Worm (Caenorhabditis elegans) whole organism, young adult: ENCODE results near the gene F14E5.2.
A peak's percentile ranks its signal among the peaks of the same experiment; 100 is the strongest.

Source experiments
- B0261.1 ChIP-seq: sonication (generic microtip); optimal IDR thresholded peaks from 2 replicates; lab custom pipeline; 2016; ENCODE audit warnings: mild to moderate bottlenecking, missing genetic modification characterization, moderate library complexity, missing compliant biosample characterization
- C06A6.2 ChIP-seq: fragments of 200-800 bp; sonication (Bioruptor generic); conservative IDR thresholded peaks from 2 replicates; pipeline ENCODE4 v1.3.6; 2022; ENCODE audit warnings: missing genetic modification characterization, missing compliant biosample characterization
- F39B2.1 ChIP-seq: fragments of 200-800 bp; sonication (Bioruptor generic); IDR thresholded peaks from 2 replicates; pipeline ENCODE4 v1.3.6; 2022; ENCODE audit warnings: missing genetic modification reagents, missing genetic modification characterization, missing compliant biosample characterization
- F57C9.4 ChIP-seq: sonication (generic microtip); optimal IDR thresholded peaks from 2 replicates; lab custom pipeline; 2017; ENCODE audit warnings: mild to moderate bottlenecking, missing genetic modification characterization, missing compliant biosample characterization
- Y53G8AR.9 ChIP-seq: fragments of 200-800 bp; sonication (Bioruptor generic); conservative IDR thresholded peaks from 2 replicates; pipeline ENCODE4 v1.3.6; 2022; ENCODE audit warnings: missing genetic modification reagents, missing genetic modification characterization, missing compliant biosample characterization
- Y56A3A.18 ChIP-seq: fragments of 200-800 bp; sonication (Bioruptor generic); IDR thresholded peaks from 2 replicates; pipeline ENCODE4 v1.3.6; 2022; ENCODE audit warnings: missing genetic modification reagents, missing genetic modification characterization, missing compliant biosample characterization
- Y67H2A.10 ChIP-seq: fragments of 200-800 bp; sonication (Bioruptor generic); conservative IDR thresholded peaks from 2 replicates; pipeline ENCODE4 v1.3.6; 2022; ENCODE audit warnings: missing genetic modification reagents, missing genetic modification characterization, missing compliant biosample characterization
- akir-1 ChIP-seq: fragments of 200-800 bp; sonication (Bioruptor generic); optimal IDR thresholded peaks from 2 replicates; lab custom pipeline; 2018; ENCODE audit warnings: mild to moderate bottlenecking, missing genetic modification characterization, moderate library complexity, missing compliant biosample characterization
- ama-1 ChIP-seq, 3 experiments: fragments of 150-350 bp in 1 of 3; sonication (generic microtip) in 2 of 3; optimal IDR thresholded peaks; 2 replicates each; lab custom pipeline; 2014 to 2018; ENCODE audit warnings: missing biosample characterization in 2 of 3, missing genetic modification characterization in 2 of 3, missing genetic modification reagents in 2 of 3
- athp-1 ChIP-seq: sonication (generic microtip); optimal IDR thresholded peaks from 2 replicates; lab custom pipeline; 2017; ENCODE audit warnings: mild to moderate bottlenecking, missing genetic modification characterization, missing compliant biosample characterization
- attf-6 ChIP-seq: fragments of 200-800 bp; sonication (Bioruptor generic); IDR thresholded peaks from 2 replicates; pipeline ENCODE4 v1.3.6; 2022; ENCODE audit warnings: missing genetic modification reagents, missing genetic modification characterization, missing compliant biosample characterization
- bed-1 ChIP-seq: fragments of 200-800 bp; sonication (Bioruptor generic); IDR thresholded peaks from 2 replicates; pipeline ENCODE4 v1.3.6; 2022; ENCODE audit warnings: missing genetic modification reagents, missing genetic modification characterization, missing compliant biosample characterization
- ceh-40 ChIP-seq: fragments of 200-800 bp; sonication (Bioruptor generic); IDR thresholded peaks from 2 replicates; pipeline ENCODE4 v1.3.6; 2022; ENCODE audit warnings: missing genetic modification characterization, missing compliant biosample characterization
- ceh-91 ChIP-seq: fragments of 200-800 bp; sonication (Bioruptor generic); IDR thresholded peaks from 2 replicates; pipeline ENCODE4 v1.3.6; 2022; ENCODE audit warnings: missing genetic modification reagents, missing genetic modification characterization, missing compliant biosample characterization
- dox-1 ChIP-seq: fragments of 200-800 bp; sonication (Bioruptor generic); IDR thresholded peaks from 2 replicates; pipeline ENCODE4 v1.3.6; 2022; ENCODE audit warnings: missing genetic modification reagents, missing genetic modification characterization, missing compliant biosample characterization
- dpff-1 ChIP-seq: sonication (generic microtip); optimal IDR thresholded peaks from 2 replicates; lab custom pipeline; 2017; ENCODE audit warnings: mild to moderate bottlenecking, missing genetic modification characterization, missing compliant biosample characterization
- egl-44 ChIP-seq: fragments of 200-800 bp; sonication (Bioruptor generic); IDR thresholded peaks from 2 replicates; pipeline ENCODE4 v1.3.6; 2022; ENCODE audit warnings: missing genetic modification reagents, missing genetic modification characterization, missing compliant biosample characterization
- egrh-3 ChIP-seq: fragments of 200-800 bp; sonication (Bioruptor generic); IDR thresholded peaks from 2 replicates; pipeline ENCODE4 v1.3.6; 2022; ENCODE audit warnings: missing genetic modification reagents, missing genetic modification characterization, missing compliant biosample characterization
- ekl-4 ChIP-seq: fragments of 200-800 bp; sonication (Bioruptor generic); IDR thresholded peaks from 2 replicates; pipeline ENCODE4 v1.3.6; 2022; ENCODE audit warnings: missing genetic modification reagents, missing genetic modification characterization, missing compliant biosample characterization
- gei-17 ChIP-seq: fragments of 200-800 bp; sonication (Bioruptor generic); optimal IDR thresholded peaks from 2 replicates; lab custom pipeline; 2018; ENCODE audit warnings: mild to moderate bottlenecking, missing genetic modification characterization, missing compliant biosample characterization
- hlh-26 ChIP-seq: fragments of 200-800 bp; sonication (Bioruptor generic); conservative IDR thresholded peaks from 2 replicates; pipeline ENCODE4 v1.3.6; 2022; ENCODE audit warnings: missing genetic modification reagents, missing genetic modification characterization, missing compliant biosample characterization
- hmg-1.2 ChIP-seq: fragments of 200-800 bp; sonication (Bioruptor generic); IDR thresholded peaks from 2 replicates; pipeline ENCODE4 v1.3.6; 2022; ENCODE audit warnings: missing genetic modification reagents, missing genetic modification characterization, missing compliant biosample characterization
- hmg-20 ChIP-seq: fragments of 200-800 bp; sonication (Bioruptor generic); IDR thresholded peaks from 2 replicates; pipeline ENCODE4 v1.3.6; 2022; ENCODE audit warnings: missing genetic modification reagents, missing genetic modification characterization, missing compliant biosample characterization
- hsf-1 ChIP-seq: fragments of 200-800 bp; sonication (Bioruptor generic); IDR thresholded peaks from 2 replicates; pipeline ENCODE4 v1.3.6; 2022; ENCODE audit warnings: missing genetic modification reagents, missing genetic modification characterization, missing compliant biosample characterization
- lin-35 ChIP-seq, 3 experiments: fragments of 150-350 bp in 2 of 3; sonication (generic microtip) in 1 of 3; optimal IDR thresholded peaks; 2 replicates each; lab custom pipeline; 2014 to 2018; ENCODE audit warnings: missing biosample characterization in 3 of 3, missing genetic modification characterization in 3 of 3, missing genetic modification reagents in 3 of 3
- lsy-27 ChIP-seq: sonication (generic microtip); optimal IDR thresholded peaks from 2 replicates; lab custom pipeline; 2017; ENCODE audit warnings: missing genetic modification characterization, mild to moderate bottlenecking, missing compliant biosample characterization, antibody characterized with exemption, missing genotype, borderline replicate concordance; ENCODE audit not compliant: insufficient read depth
- pbrm-1 ChIP-seq: fragments of 200-800 bp; sonication (Bioruptor generic); IDR thresholded peaks from 2 replicates; pipeline ENCODE4 v1.3.6; 2022; ENCODE audit warnings: missing genetic modification reagents, missing genetic modification characterization, missing compliant biosample characterization
- snpc-1.1 ChIP-seq: sonication (generic microtip); optimal IDR thresholded peaks from 2 replicates; lab custom pipeline; 2017; ENCODE audit warnings: missing genetic modification characterization, mild to moderate bottlenecking, missing compliant biosample characterization, antibody characterized with exemption, moderate library complexity, missing genotype, missing genetic modification reagents; ENCODE audit not compliant: insufficient read depth
- snpc-3.4 ChIP-seq: sonication (generic microtip); optimal IDR thresholded peaks from 2 replicates; lab custom pipeline; 2017; ENCODE audit warnings: missing genetic modification characterization, mild to moderate bottlenecking, missing compliant biosample characterization, antibody characterized with exemption, moderate library complexity, missing genotype, missing genetic modification reagents
- snpc-4 ChIP-seq, 5 experiments: fragments of 150-350 bp in 1 of 5; sonication (generic microtip) in 4 of 5; optimal IDR thresholded peaks; 2 replicates each; lab custom pipeline; 2014 to 2018; ENCODE audit warnings: missing genetic modification characterization in 5 of 5, missing biosample characterization in 3 of 5, antibody characterized with exemption in 2 of 5, mild to moderate bottlenecking in 2 of 5, missing compliant biosample characterization in 2 of 5, missing genotype in 2 of 5, moderate library complexity in 2 of 5, missing genetic modification reagents in 1 of 5
- ztf-25 ChIP-seq: fragments of 200-800 bp; sonication (Bioruptor generic); IDR thresholded peaks from 2 replicates; pipeline ENCODE4 v1.3.6; 2022; ENCODE audit warnings: missing genetic modification reagents, missing genetic modification characterization, missing compliant biosample characterization
- ztf-28 ChIP-seq: fragments of 200-800 bp; sonication (Bioruptor generic); IDR thresholded peaks from 2 replicates; pipeline ENCODE4 v1.3.6; 2022; ENCODE audit warnings: missing genetic modification reagents, missing genetic modification characterization, missing compliant biosample characterization

F14E5.2 gene

ce11 chrII:8438791-8439287, 10.2 kb upstream of the F14E5.2 start, which contains the start of gene lips-10:
TSS of gene lips-10 (plus strand) at chrII:8439168.
- TF ChIP-seq ekl-4 (GFP tag; lab: Robert Waterston, UW), result no peak
- no peak for TF ChIP-seq snpc-3.4
- no peak for TF ChIP-seq Y67H2A.10 (GFP tag; lab: Robert Waterston, UW)
- TF ChIP-seq akir-1 (GFP tag; lab: Kevin White, UChicago), result no peak
- TF ChIP-seq lsy-27 (tag; lab: Kevin White, UChicago), result no peak
- no peak for TF ChIP-seq pbrm-1 (GFP tag; lab: Robert Waterston, UW)
- TF ChIP-seq dpff-1 (tag; lab: Kevin White, UChicago), result no peak
- no peak for TF ChIP-seq bed-1
- no peak for TF ChIP-seq Y56A3A.18 (GFP tag; lab: Robert Waterston, UW)
- no peak for TF ChIP-seq dox-1 (GFP tag; lab: Robert Waterston, UW)
- no peak for TF ChIP-seq egl-44 (GFP tag; lab: Robert Waterston, UW)
- TF ChIP-seq F39B2.1 (GFP tag; lab: Robert Waterston, UW), result no peak
- no peak for TF ChIP-seq ztf-28 (GFP tag; lab: Robert Waterston, UW)
- no peak for TF ChIP-seq gei-17 (GFP tag; lab: Kevin White, UChicago)
- TF ChIP-seq Y53G8AR.9 (GFP tag; lab: Robert Waterston, UW), result no peak
- TF ChIP-seq hlh-26 (GFP tag; lab: Robert Waterston, UW), result no peak

ce11 chrII:8437035-8437434, 8.4 kb upstream of the F14E5.2 start, which contains the start of gene acp-3:
TSS of gene acp-3 (minus strand) at chrII:8437135.
- no peak for TF ChIP-seq B0261.1 (tag; lab: Kevin White, UChicago)

ce11 chrII:8435005-8435404, 6.3 kb upstream of the F14E5.2 start, which contains the start of gene acp-4:
TSS of gene acp-4 (minus strand) at chrII:8435105.
- TF ChIP-seq ceh-91, result no peak
- TF ChIP-seq F57C9.4 (tag; lab: Kevin White, UChicago), result no peak
- TF ChIP-seq egrh-3 (GFP tag; lab: Robert Waterston, UW), result no peak
- no peak for TF ChIP-seq ama-1 (optimal IDR thresholded peaks at IDR 0.05; lab: Kevin White, UChicago)
- TF ChIP-seq ama-1 (GFP tag; optimal IDR thresholded peaks at IDR 0.05; lab: Kevin White, UChicago), result no peak
- TF ChIP-seq ztf-25 (GFP tag; lab: Robert Waterston, UW), result no peak
- TF ChIP-seq lin-35 (GFP tag; optimal IDR thresholded peaks at IDR 0.05; lab: Kevin White, UChicago), result no peak
- TF ChIP-seq athp-1 (tag; lab: Kevin White, UChicago), result no peak
- no peak for TF ChIP-seq C06A6.2 (GFP tag; lab: Robert Waterston, UW)
- no peak for TF ChIP-seq hsf-1 (GFP tag; lab: Robert Waterston, UW)
- no peak for TF ChIP-seq hmg-20 (GFP tag; lab: Robert Waterston, UW)
- no peak for TF ChIP-seq ceh-40 (GFP tag; lab: Robert Waterston, UW)
- TF ChIP-seq ztf-28 (GFP tag; lab: Robert Waterston, UW), result no peak
- TF ChIP-seq, all 124 proteins: peak for 0

- TF ChIP-seq attf-6 (0 out of 2 replicates have a peak, but pooled peaks have one; percentile 67), pbrm-1 (GFP tag; lab: Robert Waterston, UW) (peak; percentile 61), snpc-1.1 (tag; lab: Kevin White, UChicago) (peak; percentile 51), hmg-1.2 (peak; percentile 46), snpc-4 (GFP tag; optimal IDR thresholded peaks at IDR 0.05; lab: Kevin White, UChicago) (peak; percentile 33), snpc-4 (tag; optimal IDR thresholded peaks at IDR 0.05; lab: Kevin White, UChicago) (peak in 2 of 4 experiments; percentile 55 to 85)
Measured at ce11 chrII:8432949-8433348, 4.3 kb upstream of the F14E5.2 start.
